Fruit fly (Drosophila melanogaster) S2 (cell line): ENCODE data around the gene Tsp26A.

Experiments used
- CG8478 ChIP-seq: fragments of >200 bp; optimal IDR thresholded peaks from 2 replicates; lab custom pipeline; 2018
- CTCF ChIP-seq, 2 experiments: fragments of >200 bp; optimal IDR thresholded peaks; 2 replicates each; lab custom pipeline; 2018

DNA sequence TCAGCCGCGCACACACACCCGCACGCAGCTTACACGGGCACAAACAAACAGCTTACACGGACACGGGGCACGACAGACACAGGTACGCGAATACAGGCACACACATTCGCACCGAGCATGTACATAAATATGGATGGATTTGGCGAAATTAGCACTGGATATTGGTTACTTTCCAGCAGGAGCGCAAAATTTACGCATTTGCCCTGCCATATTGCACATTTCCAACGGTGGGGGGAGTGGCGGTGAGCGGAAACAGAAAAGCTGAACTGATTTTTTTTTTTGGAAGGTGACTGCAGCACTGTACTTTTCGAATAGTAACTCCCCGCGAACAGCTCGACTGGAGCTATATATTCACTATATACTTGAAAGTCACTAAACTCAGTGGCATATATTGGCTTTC lies 1.6 kb upstream of the Tsp26A start:
- no peak for TF ChIP-seq CG8478 (lab: Kevin White, UChicago)
- TF ChIP-seq CTCF (optimal IDR thresholded peaks at IDR 0.05; lab: Kevin White, UChicago) = no peak
